Worm (Caenorhabditis elegans): ENCODE results near the gene M176.16.
"Not testable (repeated sequence)": the region's sequence is repeated elsewhere in the genome, so short reads cannot be mapped to it uniquely, and the experiment has no call there.

The M176.16 gene

DNA sequence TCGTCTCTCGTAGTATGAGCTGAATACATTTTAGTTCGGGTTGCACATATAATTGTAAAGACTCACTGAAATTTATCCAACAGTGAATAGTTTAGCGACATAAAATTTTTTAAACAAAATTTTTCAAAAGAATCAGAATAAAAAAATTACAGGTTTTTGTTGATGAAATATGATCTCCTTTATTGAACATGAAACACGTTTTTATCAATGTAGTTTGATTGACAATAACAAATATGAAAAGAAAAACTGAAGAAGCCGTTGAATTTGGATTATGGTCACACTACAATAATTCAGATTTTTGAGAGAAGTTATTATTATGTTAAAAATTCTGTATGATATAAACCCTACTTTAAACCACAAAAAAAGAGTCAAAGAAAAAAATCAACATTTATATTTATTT is 21.7 kb downstream of the M176.16 start, which contains the start of gene chil-17:
Gene chil-17 (minus strand): TSS at position 101 of the 400 bp plus-strand sequence.
- no peak for TF ChIP-seq sea-1 (GFP tag; conservative IDR thresholded peaks at IDR 0.05)
- no peak for TF ChIP-seq pes-1 (GFP tag; IDR thresholded peaks at IDR 0.05)
- no peak for TF ChIP-seq hmbx-1 (tag; optimal IDR thresholded peaks at IDR 0.05)
- no peak for TF ChIP-seq B0310.2 (tag; optimal IDR thresholded peaks at IDR 0.05)
- TF ChIP-seq tra-4 (tag; optimal IDR thresholded peaks at IDR 0.05): no peak
- TF ChIP-seq tbx-37 (GFP tag; conservative IDR thresholded peaks at IDR 0.05): no peak
- no peak for TF ChIP-seq ets-7 (tag; optimal IDR thresholded peaks at IDR 0.05)
- TF ChIP-seq F13C5.2 (tag; optimal IDR thresholded peaks at IDR 0.05): no peak
- no peak for TF ChIP-seq ceh-36 (tag; optimal IDR thresholded peaks at IDR 0.05)
- no peak for TF ChIP-seq hmg-4 (GFP tag; optimal IDR thresholded peaks at IDR 0.05)
- TF ChIP-seq tbx-11 (GFP tag; IDR thresholded peaks at IDR 0.05): no peak
- no peak for TF ChIP-seq hnd-1 (tag; optimal IDR thresholded peaks at IDR 0.05)
- no peak for TF ChIP-seq scrt-1 (GFP tag; IDR thresholded peaks at IDR 0.05)
- TF ChIP-seq ceh-13 (GFP tag; optimal IDR thresholded peaks at IDR 0.05): no peak
- TF ChIP-seq ama-1 (optimal IDR thresholded peaks at IDR 0.05): no peak
- no peak for TF ChIP-seq aly-1 (tag; optimal IDR thresholded peaks at IDR 0.05)

ce11 chrII:9441838-9442237 is 23.5 kb downstream of the M176.16 start, which contains the start of gene chil-16:
Gene chil-16, minus strand, starts transcription at chrII:9441938.
- TF ChIP-seq hmg-4 (GFP tag; optimal IDR thresholded peaks at IDR 0.05) (no peak), flt-1 (GFP tag; IDR thresholded peaks at IDR 0.05) (no peak), aly-1 (tag; optimal IDR thresholded peaks at IDR 0.05) (no peak), ama-1 (optimal IDR thresholded peaks at IDR 0.05) (no peak), tbx-37 (GFP tag; conservative IDR thresholded peaks at IDR 0.05) (no peak), ets-7 (tag; optimal IDR thresholded peaks at IDR 0.05) (no peak), tra-4 (tag; optimal IDR thresholded peaks at IDR 0.05) (no peak), F13C5.2 (tag; optimal IDR thresholded peaks at IDR 0.05) (no peak), tbx-11 (GFP tag; IDR thresholded peaks at IDR 0.05) (no peak), ceh-36 (tag; optimal IDR thresholded peaks at IDR 0.05) (no peak), ceh-13 (GFP tag; optimal IDR thresholded peaks at IDR 0.05) (no peak), hnd-1 (tag; optimal IDR thresholded peaks at IDR 0.05) (no peak), sea-1 (GFP tag; conservative IDR thresholded peaks at IDR 0.05) (no peak), pes-1 (GFP tag; IDR thresholded peaks at IDR 0.05) (no peak), scrt-1 (GFP tag; IDR thresholded peaks at IDR 0.05) (no peak), hmbx-1 (tag; optimal IDR thresholded peaks at IDR 0.05) (no peak), B0310.2 (tag; optimal IDR thresholded peaks at IDR 0.05) (no peak)

DNA sequence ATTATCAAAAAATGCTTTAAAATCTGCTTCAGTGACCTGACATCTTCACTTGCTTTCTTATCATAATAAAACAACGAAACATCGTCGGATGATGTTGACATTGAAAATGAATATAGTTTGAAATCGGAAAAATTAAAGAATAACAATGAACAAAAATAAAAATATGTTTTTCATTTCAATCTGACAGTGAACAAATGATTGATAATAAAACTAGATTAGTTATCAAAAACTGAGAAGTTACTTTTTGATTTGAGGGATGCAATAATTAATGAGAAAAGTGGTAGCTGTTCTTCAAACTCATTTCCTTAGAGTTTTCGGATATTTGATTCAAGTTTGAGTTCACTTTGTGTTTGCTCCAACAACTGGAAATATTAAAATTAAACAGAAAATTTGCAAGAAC is 25.2 kb downstream of the M176.16 start, which contains the start of gene chil-15:
Gene chil-15 (minus strand): TSS at position 101 of the 400 bp plus-strand sequence.
- TF ChIP-seq ets-7 (tag; optimal IDR thresholded peaks at IDR 0.05) (no peak), F13C5.2 (tag; optimal IDR thresholded peaks at IDR 0.05) (no peak), tbx-11 (GFP tag; IDR thresholded peaks at IDR 0.05) (no peak), aly-1 (tag; optimal IDR thresholded peaks at IDR 0.05) (no peak), pes-1 (GFP tag; IDR thresholded peaks at IDR 0.05) (no peak), tra-4 (tag; optimal IDR thresholded peaks at IDR 0.05) (no peak), hmg-4 (GFP tag; optimal IDR thresholded peaks at IDR 0.05) (no peak), scrt-1 (GFP tag; IDR thresholded peaks at IDR 0.05) (no peak), ceh-13 (GFP tag; optimal IDR thresholded peaks at IDR 0.05) (no peak), hmbx-1 (tag; optimal IDR thresholded peaks at IDR 0.05) (no peak), hnd-1 (tag; optimal IDR thresholded peaks at IDR 0.05) (no peak), ceh-36 (tag; optimal IDR thresholded peaks at IDR 0.05) (no peak), B0310.2 (tag; optimal IDR thresholded peaks at IDR 0.05) (no peak), ama-1 (optimal IDR thresholded peaks at IDR 0.05) (no peak)

ce11 chrII:9445368-9445767 is 27.1 kb downstream of the M176.16 start, which contains the start of gene R09D1.13:
Gene R09D1.13, minus strand, starts transcription at chrII:9445468.
- TF ChIP-seq tbx-11 (GFP tag; IDR thresholded peaks at IDR 0.05): no peak

ce11 chrII:9447965-9448364 is 29.6 kb downstream of the M176.16 start, which contains the start of gene chil-18:
Gene chil-18, plus strand, starts transcription at chrII:9448265.
- TF ChIP-seq tra-4 (tag; optimal IDR thresholded peaks at IDR 0.05): no peak
- no peak for TF ChIP-seq tbx-37 (GFP tag; conservative IDR thresholded peaks at IDR 0.05)
- no peak for TF ChIP-seq B0310.2 (tag; optimal IDR thresholded peaks at IDR 0.05)
- TF ChIP-seq aly-1 (tag; optimal IDR thresholded peaks at IDR 0.05): no peak
- TF ChIP-seq ama-1 (optimal IDR thresholded peaks at IDR 0.05): no peak
- no peak for TF ChIP-seq scrt-1 (GFP tag; IDR thresholded peaks at IDR 0.05)

DNA sequence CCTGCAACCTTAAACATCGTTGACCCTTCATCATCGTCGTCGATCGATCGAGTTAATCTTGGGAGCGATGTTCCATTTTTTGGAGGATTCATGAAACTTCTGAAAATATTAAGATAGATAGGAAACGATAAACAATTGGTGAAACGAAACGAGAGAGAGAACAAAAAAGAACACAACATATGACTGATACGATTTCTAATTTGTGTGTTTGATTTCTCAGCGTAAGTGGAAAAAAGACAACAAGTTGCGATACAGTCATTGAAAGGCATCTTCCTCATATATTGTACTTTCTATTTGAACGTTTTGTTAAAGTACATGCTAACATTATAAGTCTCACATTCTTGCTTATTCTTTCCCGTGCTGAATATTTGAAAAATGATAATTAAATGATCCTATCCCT is 33.9 kb downstream of the M176.16 start, which contains the start of gene R09D1.12:
Gene R09D1.12 (minus strand): TSS at position 101 of the 400 bp plus-strand sequence.
- not testable (repeated sequence) for TF ChIP-seq ceh-13 (GFP tag; optimal IDR thresholded peaks at IDR 0.05); tra-4 (tag; optimal IDR thresholded peaks at IDR 0.05); ets-7 (tag; optimal IDR thresholded peaks at IDR 0.05)

- TF ChIP-seq hnd-1 (tag; optimal IDR thresholded peaks at IDR 0.05) (no peak), ceh-13 (GFP tag; optimal IDR thresholded peaks at IDR 0.05) (no peak)
Observed at ce11 chrII:9454304-9454703, 36.0 kb downstream of the M176.16 start, which contains the start of gene chil-19. Gene chil-19, minus strand, starts transcription at chrII:9454404.

DNA sequence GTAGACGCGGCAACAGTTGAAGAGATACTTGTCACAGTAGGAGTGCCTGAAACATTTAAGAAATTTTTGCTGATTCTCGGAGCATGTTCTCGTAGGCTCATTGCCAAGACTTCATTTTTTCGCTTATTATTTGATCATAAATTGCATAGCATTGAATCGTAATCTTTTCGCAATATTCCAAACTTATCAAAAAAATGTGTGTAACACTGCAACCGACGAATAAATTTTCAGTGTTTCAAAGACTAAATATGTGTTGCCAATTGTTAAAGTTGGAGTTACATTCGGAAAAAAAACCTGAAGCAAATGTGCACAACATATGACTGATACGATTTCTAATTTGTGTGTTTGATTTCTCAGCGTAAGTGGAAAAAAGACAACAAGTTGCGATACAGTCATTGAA is 41.1 kb downstream of the M176.16 start, which contains the start of gene R09D1.14:
Gene R09D1.14 (minus strand): TSS at position 101 of the 400 bp plus-strand sequence.
- not testable (repeated sequence) for TF ChIP-seq hmbx-1 (tag; optimal IDR thresholded peaks at IDR 0.05); tra-4 (tag; optimal IDR thresholded peaks at IDR 0.05); tbx-37 (GFP tag; conservative IDR thresholded peaks at IDR 0.05)

Measured in whole organism, early embryonic.